Fruit fly (Drosophila melanogaster) whole organism, embryonic: ENCODE results near the gene CG9733.

Experiments
- Blimp-1 ChIP-seq: fragments of 200-800 bp; sonication (Bioruptor generic); optimal IDR thresholded peaks from 3 replicates; lab custom pipeline; 2018; ENCODE audit warnings: missing biosample characterization, missing genetic modification characterization, mild to moderate bottlenecking, moderate library complexity, missing genetic modification reagents
- CG10979 ChIP-seq: fragments of 200-800 bp; sonication (Bioruptor generic); optimal IDR thresholded peaks from 2 replicates; lab custom pipeline; 2018; ENCODE audit warnings: missing biosample characterization, mild to moderate bottlenecking, missing genetic modification characterization, moderate library complexity
- CG11723 ChIP-seq: fragments of 200-800 bp; sonication (Bioruptor generic); optimal IDR thresholded peaks from 2 replicates; lab custom pipeline; 2017; ENCODE audit warnings: missing biosample characterization, mild to moderate bottlenecking, missing genetic modification characterization
- CG12236 ChIP-seq: fragments of 200-800 bp; sonication (Bioruptor generic); optimal IDR thresholded peaks from 2 replicates; lab custom pipeline; 2016; ENCODE audit warnings: missing biosample characterization, missing genetic modification characterization
- CG12659 ChIP-seq: fragments of 200-800 bp; sonication (Bioruptor generic); optimal IDR thresholded peaks from 3 replicates; lab custom pipeline; 2017; ENCODE audit warnings: mild to moderate bottlenecking, missing biosample characterization, missing genetic modification reagents, missing genetic modification characterization
- CG12942 ChIP-seq: fragments of 200-800 bp; sonication (Bioruptor generic); optimal IDR thresholded peaks from 3 replicates; lab custom pipeline; 2016; ENCODE audit warnings: missing biosample characterization, missing genetic modification characterization
- CG13775 ChIP-seq: fragments of 200-800 bp; sonication (Bioruptor generic); optimal IDR thresholded peaks from 3 replicates; lab custom pipeline; 2017; ENCODE audit warnings: missing biosample characterization, mild to moderate bottlenecking, missing genetic modification characterization
- CG15479 ChIP-seq: fragments of 200-800 bp; sonication (Bioruptor generic); optimal IDR thresholded peaks from 3 replicates; lab custom pipeline; 2019; ENCODE audit warnings: missing biosample characterization, mild to moderate bottlenecking, missing genetic modification characterization, moderate library complexity
- CG15514 ChIP-seq: fragments of 200-800 bp; sonication (Bioruptor generic); optimal IDR thresholded peaks from 3 replicates; lab custom pipeline; 2017; ENCODE audit warnings: missing biosample characterization, missing genetic modification characterization, mild to moderate bottlenecking, moderate library complexity, missing genetic modification reagents
- CG15601 ChIP-seq: fragments of 200-800 bp; sonication (Bioruptor generic); optimal IDR thresholded peaks from 3 replicates; lab custom pipeline; 2019; ENCODE audit warnings: missing biosample characterization, mild to moderate bottlenecking, missing genetic modification characterization, moderate library complexity
- CG1647 ChIP-seq: fragments of 200-800 bp; sonication (Bioruptor generic); optimal IDR thresholded peaks from 3 replicates; lab custom pipeline; 2016; ENCODE audit warnings: missing biosample characterization, missing genetic modification characterization
- CG16815 ChIP-seq: fragments of 200-800 bp; sonication (Bioruptor generic); optimal IDR thresholded peaks from 3 replicates; lab custom pipeline; 2017; ENCODE audit warnings: missing biosample characterization, mild to moderate bottlenecking, missing genetic modification characterization
- CG17385 ChIP-seq: fragments of 200-800 bp; sonication (Bioruptor generic); optimal IDR thresholded peaks from 3 replicates; lab custom pipeline; 2018; ENCODE audit warnings: missing biosample characterization, mild to moderate bottlenecking, missing genetic modification characterization
- CG32772 ChIP-seq: fragments of 200-800 bp; sonication (Bioruptor generic); IDR thresholded peaks from 2 replicates; pipeline ENCODE4 v1.3.6; 2022; ENCODE audit warnings: missing biosample characterization, missing genetic modification characterization
- CG3281 ChIP-seq: fragments of 200-800 bp; sonication (Bioruptor generic); optimal IDR thresholded peaks from 3 replicates; lab custom pipeline; 2017; ENCODE audit warnings: missing biosample characterization, mild to moderate bottlenecking, missing genetic modification characterization
- CG34224 ChIP-seq: fragments of 200-800 bp; sonication (Bioruptor generic); IDR thresholded peaks from 3 replicates; pipeline ENCODE4 v1.3.6; 2022; ENCODE audit warnings: missing biosample characterization, missing genetic modification characterization; ENCODE audit not compliant: partially characterized antibody
- CG4820 ChIP-seq: fragments of 200-800 bp; sonication (Bioruptor generic); optimal IDR thresholded peaks from 3 replicates; lab custom pipeline; 2016; ENCODE audit warnings: missing biosample characterization, missing genetic modification characterization
- CG7928 ChIP-seq: fragments of 200-800 bp; sonication (Bioruptor generic); optimal IDR thresholded peaks from 2 replicates; lab custom pipeline; 2017; ENCODE audit warnings: missing biosample characterization, mild to moderate bottlenecking, missing genetic modification characterization
- CG8089 ChIP-seq: fragments of 200-800 bp; sonication (Bioruptor generic); optimal IDR thresholded peaks from 3 replicates; lab custom pipeline; 2016; ENCODE audit warnings: missing biosample characterization, missing genetic modification characterization
- D ChIP-seq, 2 experiments: fragments of 200-800 bp in 1 of 2; fragments of >200 bp in 1 of 2; sonication (Bioruptor generic) in 1 of 2; optimal IDR thresholded peaks; 2 replicates in 1 of 2; 3 replicates in 1 of 2; lab custom pipeline; 2017; ENCODE audit warnings: mild to moderate bottlenecking in 1 of 2, missing biosample characterization in 1 of 2, missing genetic modification characterization in 1 of 2, missing genetic modification reagents in 1 of 2
- Dip3 ChIP-seq: fragments of 200-800 bp; sonication (Bioruptor generic); optimal IDR thresholded peaks from 3 replicates; lab custom pipeline; 2016; ENCODE audit warnings: missing biosample characterization, missing genetic modification characterization
- Doc2 ChIP-seq: fragments of 200-800 bp; sonication (Bioruptor generic); IDR thresholded peaks from 2 replicates; pipeline ENCODE4 v1.3.6; 2022; ENCODE audit warnings: missing biosample characterization, missing genetic modification characterization
- Drgx ChIP-seq: fragments of 200-800 bp; sonication (Bioruptor generic); IDR thresholded peaks from 2 replicates; pipeline ENCODE4 v1.3.6; 2022; ENCODE audit warnings: missing biosample characterization, missing genetic modification characterization
- Ets97D ChIP-seq: fragments of 200-800 bp; sonication (Bioruptor generic); optimal IDR thresholded peaks from 3 replicates; lab custom pipeline; 2016; ENCODE audit warnings: missing biosample characterization, missing genetic modification characterization
- HHEX ChIP-seq: fragments of 200-800 bp; sonication (Bioruptor generic); optimal IDR thresholded peaks from 3 replicates; lab custom pipeline; 2017; ENCODE audit warnings: missing biosample characterization, mild to moderate bottlenecking, missing genetic modification characterization, missing genetic modification reagents
- HLH54F ChIP-seq: fragments of 200-800 bp; sonication (Bioruptor generic); optimal IDR thresholded peaks from 3 replicates; lab custom pipeline; 2016; ENCODE audit warnings: missing biosample characterization, missing genetic modification characterization
- Hand ChIP-seq: fragments of 200-800 bp; sonication (Bioruptor generic); optimal IDR thresholded peaks from 2 replicates; lab custom pipeline; 2017; ENCODE audit warnings: mild to moderate bottlenecking, missing biosample characterization, missing genetic modification reagents, missing genetic modification characterization
- MBD-R2 ChIP-seq: fragments of 200-800 bp; sonication (Bioruptor generic); IDR thresholded peaks from 2 replicates; pipeline ENCODE4 v1.3.6; 2022; ENCODE audit warnings: missing biosample characterization, missing genetic modification characterization
- NC2β ChIP-seq: fragments of 200-800 bp; sonication (Bioruptor generic); optimal IDR thresholded peaks from 2 replicates; lab custom pipeline; 2016; ENCODE audit warnings: missing biosample characterization, missing genetic modification characterization
- Pdp1 ChIP-seq, 2 experiments: fragments of 200-800 bp; sonication (Bioruptor generic); optimal IDR thresholded peaks; 3 replicates each; lab custom pipeline; 2016; ENCODE audit warnings: missing biosample characterization in 2 of 2, missing genetic modification characterization in 2 of 2, mild to moderate bottlenecking in 1 of 2, moderate library complexity in 1 of 2
- Poxn ChIP-seq: fragments of 200-800 bp; sonication (Bioruptor generic); IDR thresholded peaks from 2 replicates; pipeline ENCODE4 v1.3.6; 2022; ENCODE audit warnings: missing biosample characterization, missing genetic modification characterization
- Spps ChIP-seq: fragments of 200-800 bp; sonication (Bioruptor generic); optimal IDR thresholded peaks from 2 replicates; lab custom pipeline; 2018; ENCODE audit warnings: missing biosample characterization, mild to moderate bottlenecking, missing genetic modification characterization
- Xrp1 ChIP-seq: fragments of 200-800 bp; sonication (Bioruptor generic); IDR thresholded peaks from 2 replicates; pipeline ENCODE4 v1.3.6; 2022; ENCODE audit warnings: missing biosample characterization, missing genetic modification characterization
- cas ChIP-seq: fragments of 200-800 bp; sonication (Bioruptor generic); IDR thresholded peaks from 2 replicates; pipeline ENCODE4 v1.3.6; 2022; ENCODE audit warnings: missing biosample characterization, missing genetic modification characterization
- chm ChIP-seq: fragments of 200-800 bp; sonication (Bioruptor generic); IDR thresholded peaks from 2 replicates; pipeline ENCODE4 v1.3.6; 2022; ENCODE audit warnings: missing biosample characterization, missing genetic modification characterization
- ci ChIP-seq: fragments of 200-800 bp; sonication (Bioruptor generic); IDR thresholded peaks from 3 replicates; pipeline ENCODE4 v1.3.6; 2022; ENCODE audit warnings: missing biosample characterization, missing genetic modification characterization
- dmrt11E ChIP-seq: fragments of 200-800 bp; sonication (Bioruptor generic); optimal IDR thresholded peaks from 3 replicates; lab custom pipeline; 2018; ENCODE audit warnings: missing biosample characterization, mild to moderate bottlenecking, missing genetic modification characterization, moderate library complexity
- ems ChIP-seq: fragments of 200-800 bp; sonication (Bioruptor generic); optimal IDR thresholded peaks from 3 replicates; lab custom pipeline; 2016; ENCODE audit warnings: missing biosample characterization, missing genetic modification characterization
- fd102C ChIP-seq: fragments of 200-800 bp; sonication (Bioruptor generic); optimal IDR thresholded peaks from 2 replicates; lab custom pipeline; 2018; ENCODE audit warnings: missing biosample characterization, mild to moderate bottlenecking, missing genetic modification characterization, moderate library complexity
- fru ChIP-seq: fragments of >200 bp; optimal IDR thresholded peaks from 2 replicates; lab custom pipeline; 2017
- gem ChIP-seq: fragments of 200-800 bp; sonication (Bioruptor generic); optimal IDR thresholded peaks from 2 replicates; lab custom pipeline; 2019; ENCODE audit warnings: missing biosample characterization, mild to moderate bottlenecking, missing genetic modification characterization, moderate library complexity
- lbe ChIP-seq: fragments of 200-800 bp; sonication (Bioruptor generic); optimal IDR thresholded peaks from 2 replicates; lab custom pipeline; 2016; ENCODE audit warnings: missing biosample characterization, mild to moderate bottlenecking, missing genetic modification characterization
- luna ChIP-seq: fragments of 200-800 bp; sonication (Bioruptor generic); optimal IDR thresholded peaks from 2 replicates; lab custom pipeline; 2016; ENCODE audit warnings: missing biosample characterization, missing genetic modification characterization
- nom ChIP-seq: fragments of 200-800 bp; sonication (Bioruptor generic); optimal IDR thresholded peaks from 2 replicates; lab custom pipeline; 2017; ENCODE audit warnings: missing biosample characterization, missing genetic modification characterization, mild to moderate bottlenecking, moderate library complexity, missing genetic modification reagents
- pan ChIP-seq, 4 experiments: fragments of >200 bp in 3 of 4; fragments of 200-800 bp in 1 of 4; sonication (Bioruptor generic) in 1 of 4; optimal IDR thresholded peaks in 3 of 4; IDR thresholded peaks in 1 of 4; 2 replicates each; pipeline versions ENCODE4 v1.3.6 to Lab custom; 2017 to 2022; ENCODE audit warnings: missing biosample characterization in 2 of 4, missing genetic modification characterization in 2 of 4, mixed read lengths in 1 of 4
- pita ChIP-seq: fragments of 200-800 bp; sonication (Bioruptor generic); optimal IDR thresholded peaks from 2 replicates; lab custom pipeline; 2017; ENCODE audit warnings: missing biosample characterization, mild to moderate bottlenecking, missing genetic modification characterization
- vnd ChIP-seq: fragments of 200-800 bp; sonication (Bioruptor generic); IDR thresholded peaks from 3 replicates; pipeline ENCODE4 v1.3.6; 2022; ENCODE audit warnings: missing biosample characterization, missing genetic modification characterization; ENCODE audit not compliant: partially characterized antibody

The CG9733 gene

dm6 chr3R:30272858-30273379, 26.4 kb upstream of the CG9733 start (continued):
- TF ChIP-seq CG16815 (GFP tag; lab: Kevin White, UChicago) (no peak), CG3281 (GFP tag; lab: Kevin White, UChicago) (no peak), CG15479 (peak; percentile 84), CG11723 (GFP tag; lab: Kevin White, UChicago) (no peak), Dip3 (GFP tag; lab: Kevin White, UChicago) (no peak), HHEX (GFP tag; lab: Kevin White, UChicago) (no peak), Doc2 (GFP tag; lab: Robert Waterston, UW) (no peak), CG7928 (GFP tag; lab: Kevin White, UChicago) (no peak)

- TF ChIP-seq dmrt11E (tag; lab: Kevin White, UChicago) (peak; percentile 31), CG8089 (GFP tag; lab: Kevin White, UChicago) (no peak), Hand (GFP tag; lab: Kevin White, UChicago) (no peak), lbe (peak; percentile 90), CG34224 (GFP tag; lab: Robert Waterston, UW) (no peak), CG17385 (peak; percentile 56), HLH54F (GFP tag; lab: Kevin White, UChicago) (no peak), CG15514 (no peak), nom (peak; percentile 89), CG10979 (tag; lab: Kevin White, UChicago) (peak; percentile 28), CG12659 (no peak), Spps (tag; lab: Kevin White, UChicago) (no peak), cas (GFP tag; lab: Robert Waterston, UW) (no peak), CG32772 (GFP tag; lab: Robert Waterston, UW) (no peak), fd102C (no peak), CG15601 (tag; lab: Kevin White, UChicago) (no peak), CG13775 (GFP tag; lab: Kevin White, UChicago) (no peak), Poxn (no peak), Pdp1 (GFP tag; optimal IDR thresholded peaks at IDR 0.05; lab: Kevin White, UChicago) (peak in 1 of 2 experiments; percentile 5), CG12236 (GFP tag; lab: Kevin White, UChicago) (no peak), D (optimal IDR thresholded peaks at IDR 0.05; lab: Kevin White, UChicago) (no peak), D (GFP tag; optimal IDR thresholded peaks at IDR 0.05; lab: Kevin White, UChicago) (no peak), ems (GFP tag; lab: Kevin White, UChicago) (no peak), CG16815 (GFP tag; lab: Kevin White, UChicago) (peak; percentile 2), CG4820 (no peak), NC2β (GFP tag; lab: Kevin White, UChicago) (no peak), vnd (no peak), pan (optimal IDR thresholded peaks at IDR 0.05; lab: Kevin White, UChicago) (no peak), pan (GFP tag; optimal IDR thresholded peaks at IDR 0.05 in 1 of 2, IDR thresholded peaks at IDR 0.05 in 1 of 2) (no peak), chm (GFP tag; lab: Robert Waterston, UW) (no peak), Ets97D (no peak), Xrp1 (GFP tag; lab: Robert Waterston, UW) (no peak), ci (GFP tag; lab: Robert Waterston, UW) (no peak), CG12942 (no peak), Blimp-1 (GFP tag; lab: Kevin White, UChicago) (no peak), MBD-R2 (no peak), luna (no peak), fru (lab: Kevin White, UChicago) (no peak), Drgx (GFP tag; lab: Robert Waterston, UW) (peak; percentile 84), pita (GFP tag; lab: Kevin White, UChicago) (no peak), gem (tag; lab: Kevin White, UChicago) (peak; percentile 35), CG1647 (GFP tag; lab: Kevin White, UChicago) (no peak)
These were observed 25.8 kb upstream of the CG9733 start for dm6 chr3R:30272176-30272857.
